Worm (Caenorhabditis elegans): ENCODE results near the gene T24D5.4.

ce11 chrX:12636242-12636641 lies 39.3 kb downstream of the T24D5.4 start:
- TF ChIP-seq lsy-27 (tag; optimal IDR thresholded peaks at IDR 0.05; ENCODE audit: borderline replicate concordance, insufficient read depth) (no peak), nhr-120 (GFP tag; IDR thresholded peaks at IDR 0.05) (no peak), hsf-1 (GFP tag; IDR thresholded peaks at IDR 0.05) (no peak), fkh-3 (tag; optimal IDR thresholded peaks at IDR 0.05) (no peak), ceh-27 (GFP tag; optimal IDR thresholded peaks at IDR 0.05) (no peak), madf-6 (GFP tag; IDR thresholded peaks at IDR 0.05) (no peak)
